Fruit fly (Drosophila melanogaster) whole organism: ENCODE data around the gene Cpsf6.

Experiments used
- CG8478 ChIP-seq: fragments of >200 bp; optimal IDR thresholded peaks from 2 replicates; lab custom pipeline; 2018; ENCODE audit warnings: inconsistent platforms
- Dll ChIP-seq: fragments of >200 bp; optimal IDR thresholded peaks from 2 replicates; lab custom pipeline; 2017
- EcR ChIP-seq, 2 experiments: fragments of >200 bp; optimal IDR thresholded peaks; 2 replicates each; lab custom pipeline; 2017; ENCODE audit warnings: missing biosample characterization in 2 of 2, missing genetic modification characterization in 2 of 2, missing genetic modification reagents in 2 of 2
- pan ChIP-seq: fragments of >200 bp; optimal IDR thresholded peaks from 2 replicates; lab custom pipeline; 2017
- psq ChIP-seq: fragments of >200 bp; optimal IDR thresholded peaks from 2 replicates; lab custom pipeline; 2017
- usp ChIP-seq: fragments of >200 bp; optimal IDR thresholded peaks from 2 replicates; lab custom pipeline; 2017; ENCODE audit warnings: missing biosample characterization, missing genetic modification characterization, mixed read lengths

Gene Cpsf6

DNA sequence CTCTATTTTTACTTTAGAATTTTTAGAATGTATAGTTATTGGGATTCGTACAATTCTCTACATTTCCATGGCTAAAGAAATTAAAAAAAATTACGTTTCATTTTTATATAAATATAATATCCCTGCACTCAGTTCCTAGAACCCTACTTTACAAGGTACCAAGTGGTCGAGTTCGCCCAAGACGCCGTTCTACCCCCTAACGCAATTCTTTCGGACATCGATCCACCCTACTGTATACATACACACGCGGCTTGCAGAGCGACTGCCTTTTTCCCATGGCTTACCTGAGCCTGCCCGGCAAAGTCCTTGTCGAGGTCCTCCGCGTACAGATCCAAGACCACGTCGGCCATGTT lies 538 bp downstream of the Cpsf6 start:
- TF ChIP-seq Dll (lab: Kevin White, UChicago) (no peak), pan (lab: Kevin White, UChicago) (peak; percentile 45)

DNA sequence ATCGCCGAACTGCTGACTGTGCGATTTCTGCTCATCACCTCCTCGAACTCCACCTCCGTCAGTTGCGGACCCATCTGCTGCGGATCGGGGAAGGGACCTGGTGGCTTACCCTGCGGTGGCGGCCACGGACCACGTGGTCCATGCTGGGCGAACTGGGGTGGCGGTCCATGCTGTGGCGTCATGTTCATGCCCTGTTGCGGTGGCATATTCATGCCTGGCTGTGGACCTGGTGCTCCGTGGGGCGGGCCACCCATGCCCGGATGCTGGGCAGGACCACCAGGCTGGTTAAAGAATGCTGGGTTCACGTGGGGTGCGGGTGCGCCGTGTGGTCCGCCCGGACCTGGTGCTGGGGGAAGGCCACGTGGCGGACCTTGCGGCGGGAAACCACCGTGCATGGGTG lies 3.0 kb downstream of the Cpsf6 start:
- TF ChIP-seq EcR (GFP tag; optimal IDR thresholded peaks at IDR 0.05; lab: Kevin White, UChicago) = no peak
- TF ChIP-seq psq (lab: Kevin White, UChicago) = no peak
- no peak for TF ChIP-seq usp (GFP tag; lab: Kevin White, UChicago)
- TF ChIP-seq pan (lab: Kevin White, UChicago) = no peak
- TF ChIP-seq CG8478 (lab: Kevin White, UChicago) = no peak
- TF ChIP-seq Dll (lab: Kevin White, UChicago) = no peak

DNA sequence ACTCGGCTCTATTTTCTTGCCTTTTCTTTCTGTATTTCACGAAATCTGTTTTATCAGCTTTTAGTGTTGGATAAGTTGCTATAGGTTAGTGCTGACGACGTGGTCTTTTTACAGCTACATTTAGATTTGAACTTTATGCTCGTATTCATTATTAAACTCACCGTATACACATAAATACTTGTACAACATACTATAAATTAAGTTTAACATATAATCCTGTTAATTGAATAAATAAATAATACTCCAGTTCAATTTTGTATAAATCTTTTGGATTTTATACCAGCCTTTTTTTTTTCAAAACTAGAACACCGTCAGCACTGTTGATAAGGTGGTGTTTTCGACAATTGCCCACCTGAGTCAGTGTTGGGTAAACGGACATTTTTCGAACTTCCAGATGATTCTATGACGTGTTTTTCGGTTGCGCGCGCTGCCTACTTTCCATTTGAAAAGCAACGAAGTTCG lies 6.4 kb downstream of the Cpsf6 start, which contains the start of gene BI-1:
Gene BI-1, minus strand, starts transcription at position 51 of the 462 bp plus-strand sequence.
- TF ChIP-seq usp (GFP tag; lab: Kevin White, UChicago) = no peak
- no peak for TF ChIP-seq pan (lab: Kevin White, UChicago)
- no peak for TF ChIP-seq psq (lab: Kevin White, UChicago)
- TF ChIP-seq EcR (GFP tag; optimal IDR thresholded peaks at IDR 0.05; lab: Kevin White, UChicago) = no peak
- TF ChIP-seq CG8478 (lab: Kevin White, UChicago) = no peak
- no peak for TF ChIP-seq Dll (lab: Kevin White, UChicago)

DNA sequence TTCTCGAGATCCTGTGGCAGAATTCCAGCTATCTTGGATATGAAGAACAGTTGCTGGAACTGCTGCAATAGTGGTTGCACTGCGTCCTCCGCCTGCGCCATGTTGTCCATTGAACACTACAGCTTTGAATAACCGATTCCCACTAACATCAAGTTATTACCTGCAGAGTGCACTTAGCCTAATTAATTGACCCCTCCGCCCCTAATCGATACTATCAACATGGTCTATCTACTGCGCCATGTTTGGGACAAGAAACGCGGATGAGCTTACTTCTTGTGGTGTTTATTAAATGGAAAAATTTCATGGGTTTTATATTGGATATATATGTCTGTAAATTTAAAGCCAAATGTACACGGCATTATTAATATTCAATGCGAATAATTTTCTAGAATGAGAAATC lies 8.4 kb downstream of the Cpsf6 start, which contains the start of gene Gr66a:
Gene Gr66a, minus strand, starts transcription at position 101 of the 400 bp plus-strand sequence.
- TF ChIP-seq psq (lab: Kevin White, UChicago) (no peak), Dll (lab: Kevin White, UChicago) (no peak), EcR (GFP tag; optimal IDR thresholded peaks at IDR 0.05; lab: Kevin White, UChicago) (no peak), pan (lab: Kevin White, UChicago) (no peak), usp (GFP tag; lab: Kevin White, UChicago) (no peak), CG8478 (lab: Kevin White, UChicago) (no peak)

DNA sequence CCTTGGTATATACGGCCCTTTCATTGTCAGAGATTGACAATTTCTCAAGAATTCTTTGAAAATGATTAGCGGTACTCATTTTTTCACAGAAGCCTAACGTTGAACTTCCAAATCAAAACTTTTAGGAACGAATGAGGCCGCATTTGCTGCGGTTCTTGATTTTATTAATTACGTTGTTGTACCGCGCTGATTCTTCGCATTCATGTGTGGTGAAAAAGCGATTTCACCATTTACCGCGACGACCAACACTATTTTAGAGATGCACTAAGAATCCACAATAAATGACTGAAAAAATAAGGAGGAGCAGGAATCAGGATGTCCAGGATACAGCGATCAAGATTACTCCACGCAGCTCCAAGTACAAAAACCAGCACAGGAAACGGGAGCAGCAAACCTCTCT lies 11.4 kb downstream of the Cpsf6 start, which contains the start of the genes CG7194 and Sbp2:
Gene CG7194, minus strand, starts transcription at position 148 of the 400 bp plus-strand sequence.
Gene Sbp2, plus strand, starts transcription at position 246 of the 400 bp plus-strand sequence.
- TF ChIP-seq pan (lab: Kevin White, UChicago) (no peak), Dll (lab: Kevin White, UChicago) (no peak), CG8478 (lab: Kevin White, UChicago) (no peak), psq (lab: Kevin White, UChicago) (no peak), EcR (GFP tag; optimal IDR thresholded peaks at IDR 0.05; lab: Kevin White, UChicago) (no peak), usp (GFP tag; lab: Kevin White, UChicago) (no peak)

DNA sequence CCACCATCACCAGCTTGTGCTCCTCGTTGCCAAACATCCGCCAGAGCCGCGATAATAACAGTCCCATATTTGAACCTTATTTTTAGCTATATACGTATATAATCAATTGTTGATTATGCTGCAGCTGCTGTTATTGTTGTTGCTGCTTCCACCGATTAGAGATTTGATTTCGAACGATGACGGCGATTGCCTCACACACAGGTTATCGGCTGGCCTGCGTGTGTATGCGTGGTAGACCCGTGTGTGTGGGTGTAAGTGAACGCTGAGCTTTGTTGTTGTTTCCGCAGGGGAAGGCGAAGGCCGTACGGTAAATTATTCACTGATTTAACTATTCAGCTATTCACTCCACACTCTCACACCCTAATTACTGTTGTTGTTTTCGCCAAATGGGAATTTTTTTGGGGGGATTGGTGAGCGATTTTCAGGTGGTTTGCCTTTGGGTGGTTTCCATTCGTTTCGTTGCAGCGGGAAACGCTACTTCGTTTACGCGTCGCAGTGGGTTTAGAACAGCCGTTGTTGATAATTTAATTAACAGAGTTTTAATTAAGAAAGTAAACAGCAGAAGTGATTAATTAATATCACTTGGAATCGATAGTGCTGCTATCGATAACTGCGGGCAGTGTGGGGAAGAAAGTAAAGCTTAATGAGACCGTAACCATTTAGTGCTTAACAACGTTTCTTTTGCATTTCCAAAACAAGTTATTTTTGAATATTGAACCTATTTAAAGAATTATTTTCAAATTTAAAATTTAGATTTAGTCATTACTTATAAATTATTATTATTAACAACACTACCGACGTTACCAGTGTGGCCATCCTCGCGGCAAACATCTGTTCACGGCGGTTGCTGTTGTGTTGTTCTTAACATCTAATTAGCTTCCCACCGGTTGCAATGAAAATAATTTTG lies 15.8 kb downstream of the Cpsf6 start, which contains the start of the genes Arl5 and CG13671:
Gene Arl5, minus strand, starts transcription at position 616 of the 907 bp plus-strand sequence.
Gene CG13671, plus strand, starts transcription at position 841 of the 907 bp plus-strand sequence.
- TF ChIP-seq usp (GFP tag; lab: Kevin White, UChicago) (no peak), psq (lab: Kevin White, UChicago) (no peak), EcR (GFP tag; optimal IDR thresholded peaks at IDR 0.05; lab: Kevin White, UChicago) (no peak), pan (lab: Kevin White, UChicago) (no peak), CG8478 (lab: Kevin White, UChicago) (no peak), Dll (lab: Kevin White, UChicago) (no peak)

DNA sequence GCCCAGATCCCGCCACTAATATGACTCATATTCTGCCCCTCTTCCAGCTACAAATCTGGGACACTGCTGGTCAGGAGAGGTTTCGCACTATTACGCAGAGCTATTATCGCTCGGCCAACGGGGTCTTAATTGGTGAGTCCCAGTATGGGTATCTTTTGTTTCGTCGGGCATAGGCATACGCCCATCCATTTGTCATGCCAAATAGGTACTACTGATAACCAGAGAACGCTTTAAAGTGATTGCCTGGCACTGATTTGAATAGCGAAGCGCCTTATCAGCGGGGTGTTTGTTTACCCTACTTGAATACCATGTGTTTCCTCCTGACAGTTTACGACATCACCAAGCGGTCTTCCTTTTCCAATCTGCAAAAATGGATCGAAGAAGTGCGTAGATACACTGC lies 17.8 kb downstream of the Cpsf6 start:
- TF ChIP-seq EcR (GFP tag; optimal IDR thresholded peaks at IDR 0.05; lab: Kevin White, UChicago) (no peak), psq (lab: Kevin White, UChicago) (no peak), pan (lab: Kevin White, UChicago) (peak; percentile 5), usp (GFP tag; lab: Kevin White, UChicago) (no peak), Dll (lab: Kevin White, UChicago) (no peak), CG8478 (lab: Kevin White, UChicago) (no peak)

DNA sequence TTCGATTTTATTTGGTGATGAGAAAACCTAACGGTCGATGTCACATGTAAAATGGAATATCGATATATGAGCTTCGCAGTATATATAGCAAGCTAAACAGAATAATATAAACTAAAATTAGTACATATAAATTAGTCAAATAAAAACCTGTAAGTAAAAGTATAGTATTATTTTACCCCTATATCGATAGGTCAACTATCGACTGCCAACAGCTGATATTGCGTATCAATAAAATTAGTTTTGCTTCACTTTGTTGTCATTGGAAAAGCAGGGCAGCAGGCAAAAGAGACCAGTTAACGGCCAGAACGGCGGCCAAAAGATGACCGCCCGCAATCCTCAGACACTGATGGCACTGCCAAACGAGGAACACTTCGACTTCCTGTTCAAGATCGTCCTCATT lies 18.4 kb downstream of the Cpsf6 start, which contains the start of gene Rab19:
Gene Rab19, plus strand, starts transcription at position 78 of the 400 bp plus-strand sequence.
- no peak for TF ChIP-seq EcR (GFP tag; optimal IDR thresholded peaks at IDR 0.05; lab: Kevin White, UChicago)
- TF ChIP-seq psq (lab: Kevin White, UChicago) = no peak
- TF ChIP-seq CG8478 (lab: Kevin White, UChicago) = no peak
- no peak for TF ChIP-seq Dll (lab: Kevin White, UChicago)
- no peak for TF ChIP-seq pan (lab: Kevin White, UChicago)
- no peak for TF ChIP-seq usp (GFP tag; lab: Kevin White, UChicago)

DNA sequence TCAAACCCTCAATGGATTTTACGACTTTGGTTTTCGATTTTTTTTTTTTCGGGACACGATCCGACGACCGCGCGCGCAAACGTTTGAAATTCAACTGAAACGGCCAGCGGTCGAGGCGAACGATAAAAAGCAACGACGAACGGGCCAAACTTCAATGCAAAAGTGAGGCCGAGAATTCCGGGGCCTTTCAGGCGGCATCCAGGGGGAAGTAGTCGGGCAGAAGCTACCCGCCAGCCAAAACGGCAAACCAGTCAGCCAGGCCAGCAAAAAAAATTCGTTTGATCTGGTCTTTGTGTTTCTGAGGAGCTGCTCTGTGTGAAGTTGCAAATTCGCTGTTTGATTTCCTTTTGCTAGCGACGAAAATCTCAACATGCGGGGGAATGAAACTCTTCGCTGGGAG lies 20.1 kb downstream of the Cpsf6 start, which contains the start of gene CG7201:
Gene CG7201, minus strand, starts transcription at position 101 of the 400 bp plus-strand sequence.
- TF ChIP-seq pan (lab: Kevin White, UChicago) (no peak), Dll (lab: Kevin White, UChicago) (no peak), psq (lab: Kevin White, UChicago) (no peak), usp (GFP tag; lab: Kevin White, UChicago) (no peak), EcR (GFP tag; optimal IDR thresholded peaks at IDR 0.05; lab: Kevin White, UChicago) (no peak), CG8478 (lab: Kevin White, UChicago) (no peak)

DNA sequence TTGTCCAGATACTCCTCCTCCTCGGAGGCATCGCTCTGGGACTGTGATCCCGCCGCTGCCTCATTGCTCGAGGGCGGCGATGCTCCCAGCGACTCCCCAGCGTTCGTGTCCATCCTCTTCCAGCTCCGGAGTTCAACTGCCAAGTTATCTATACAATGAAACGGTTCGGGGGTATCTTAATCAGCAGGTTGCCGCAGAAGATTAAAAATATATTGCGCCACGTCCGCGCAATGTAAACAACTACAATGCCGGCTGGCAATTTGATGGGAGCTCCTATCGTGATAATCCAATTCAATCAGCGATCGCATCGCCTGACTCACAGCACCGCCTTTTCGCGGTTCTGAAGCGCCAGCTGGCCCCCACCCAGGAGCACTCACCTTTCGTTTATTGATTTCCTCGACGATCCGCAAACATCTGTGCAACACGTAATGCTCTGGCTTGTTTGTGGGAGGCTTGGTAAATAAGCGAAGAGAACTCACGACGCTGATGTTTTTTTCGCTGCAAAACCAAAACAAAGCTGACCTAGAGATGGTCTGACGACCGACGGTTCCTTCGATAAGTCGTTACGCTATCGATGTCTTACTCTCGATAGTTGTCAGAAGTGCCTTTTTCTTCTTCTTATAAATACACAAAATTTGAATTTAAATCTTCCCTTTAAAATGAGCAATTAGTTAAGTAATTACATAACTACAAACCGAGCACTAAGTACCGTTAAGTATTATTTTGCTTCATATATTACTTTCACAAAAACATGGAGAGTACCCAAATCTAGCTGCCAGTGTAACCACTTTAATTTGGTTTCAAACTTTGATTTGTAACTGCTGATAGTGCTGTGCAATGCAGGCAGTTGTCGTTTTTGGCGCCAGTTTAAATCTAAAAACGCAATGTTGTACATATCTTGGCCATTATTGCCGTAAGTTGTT lies 25.7 kb downstream of the Cpsf6 start, which contains the start of gene cert:
Gene cert, minus strand, starts transcription at position 535 of the 923 bp plus-strand sequence.
- TF ChIP-seq Dll (lab: Kevin White, UChicago) (no peak), usp (GFP tag; lab: Kevin White, UChicago) (no peak), CG8478 (lab: Kevin White, UChicago) (no peak), EcR (GFP tag; optimal IDR thresholded peaks at IDR 0.05; lab: Kevin White, UChicago) (no peak), psq (lab: Kevin White, UChicago) (no peak), pan (lab: Kevin White, UChicago) (no peak)
